Worm (Caenorhabditis elegans): ENCODE measurements around the gene srlf-29.

DNA sequence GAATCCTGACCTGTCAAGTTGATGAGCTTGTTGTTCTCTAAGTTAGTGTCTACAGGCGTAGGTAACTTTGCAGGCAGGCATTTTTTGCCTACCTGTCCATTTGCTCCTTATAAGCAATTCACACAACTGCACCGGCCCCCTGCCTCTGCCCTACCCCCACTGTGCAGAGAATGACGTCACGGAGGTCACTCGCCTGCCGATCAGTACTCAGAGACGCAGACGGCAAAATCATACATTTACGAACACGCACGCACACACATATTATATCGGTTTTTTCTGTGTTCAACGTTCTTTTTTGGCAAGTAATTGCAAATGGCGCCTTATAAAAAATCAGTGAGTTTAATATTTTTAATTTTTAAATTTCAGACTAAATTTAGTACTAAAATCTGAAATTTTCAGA lies 2.6 kb upstream of the srlf-29 start, which contains the start of gene duxl-1:
- TF ChIP-seq tra-1 (GFP tag; IDR thresholded peaks at IDR 0.05) (no peak), lin-13 (GFP tag; optimal IDR thresholded peaks at IDR 0.05) (no peak), zip-11 (GFP tag; IDR thresholded peaks at IDR 0.05) (no peak), nhr-41 (GFP tag; IDR thresholded peaks at IDR 0.05) (peak; percentile 50; the same call in 1 of the 2 replicates), ztf-7 (tag; optimal IDR thresholded peaks at IDR 0.05) (no peak), R02D3.7 (tag; optimal IDR thresholded peaks at IDR 0.05) (no peak), daf-12 (tag; optimal IDR thresholded peaks at IDR 0.05) (no peak), nhr-11 (tag; optimal IDR thresholded peaks at IDR 0.05) (no peak), ceh-82 (tag; optimal IDR thresholded peaks at IDR 0.05) (no peak), nhr-76 (tag; optimal IDR thresholded peaks at IDR 0.05) (no peak), ctbp-1 (GFP tag; IDR thresholded peaks at IDR 0.05) (no peak), nhr-6 (tag; optimal IDR thresholded peaks at IDR 0.05) (no peak), zfp-3 (GFP tag; conservative IDR thresholded peaks at IDR 0.05) (no peak), hlh-30 (tag; optimal IDR thresholded peaks at IDR 0.05; ENCODE audit: insufficient read depth) (no peak)
